Fruit fly (Drosophila melanogaster): Measurements from ENCODE around the gene GAA1.

GAA1 gene

dm6 chrX:5899241-5900145 is 26.3 kb upstream of the GAA1 start:
- TF ChIP-seq Mnt (GFP tag; optimal IDR thresholded peaks at IDR 0.05) (peak; percentile 11), CG14711 (tag; optimal IDR thresholded peaks at IDR 0.05) (peak; percentile 5), CG11617 (GFP tag; optimal IDR thresholded peaks at IDR 0.05) (no peak), Crg-1 (GFP tag; optimal IDR thresholded peaks at IDR 0.05) (no peak), bab1 (GFP tag; optimal IDR thresholded peaks at IDR 0.05) (peak; percentile 20), CG33017 (tag; optimal IDR thresholded peaks at IDR 0.05) (no peak), cnc (optimal IDR thresholded peaks at IDR 0.05) (no peak), tj (GFP tag; optimal IDR thresholded peaks at IDR 0.05) (peak; percentile 75), ovo (GFP tag; optimal IDR thresholded peaks at IDR 0.05) (peak; percentile 25), Clk (GFP tag; optimal IDR thresholded peaks at IDR 0.05) (no peak), CG5204 (GFP tag; optimal IDR thresholded peaks at IDR 0.05) (no peak), toe (GFP tag; optimal IDR thresholded peaks at IDR 0.05) (no peak), cic (GFP tag; optimal IDR thresholded peaks at IDR 0.05) (no peak), CG7045 (GFP tag; optimal IDR thresholded peaks at IDR 0.05) (no peak), CG1620 (GFP tag; optimal IDR thresholded peaks at IDR 0.05) (no peak), CG7101 (tag; optimal IDR thresholded peaks at IDR 0.05) (no peak), pad (GFP tag; optimal IDR thresholded peaks at IDR 0.05) (peak; percentile 62), CG12768 (GFP tag; optimal IDR thresholded peaks at IDR 0.05) (no peak), kay (GFP tag; ENCODE audit: borderline replicate concordance) (peak; percentile 30), Hr96 (GFP tag; optimal IDR thresholded peaks at IDR 0.05) (no peak)

DNA sequence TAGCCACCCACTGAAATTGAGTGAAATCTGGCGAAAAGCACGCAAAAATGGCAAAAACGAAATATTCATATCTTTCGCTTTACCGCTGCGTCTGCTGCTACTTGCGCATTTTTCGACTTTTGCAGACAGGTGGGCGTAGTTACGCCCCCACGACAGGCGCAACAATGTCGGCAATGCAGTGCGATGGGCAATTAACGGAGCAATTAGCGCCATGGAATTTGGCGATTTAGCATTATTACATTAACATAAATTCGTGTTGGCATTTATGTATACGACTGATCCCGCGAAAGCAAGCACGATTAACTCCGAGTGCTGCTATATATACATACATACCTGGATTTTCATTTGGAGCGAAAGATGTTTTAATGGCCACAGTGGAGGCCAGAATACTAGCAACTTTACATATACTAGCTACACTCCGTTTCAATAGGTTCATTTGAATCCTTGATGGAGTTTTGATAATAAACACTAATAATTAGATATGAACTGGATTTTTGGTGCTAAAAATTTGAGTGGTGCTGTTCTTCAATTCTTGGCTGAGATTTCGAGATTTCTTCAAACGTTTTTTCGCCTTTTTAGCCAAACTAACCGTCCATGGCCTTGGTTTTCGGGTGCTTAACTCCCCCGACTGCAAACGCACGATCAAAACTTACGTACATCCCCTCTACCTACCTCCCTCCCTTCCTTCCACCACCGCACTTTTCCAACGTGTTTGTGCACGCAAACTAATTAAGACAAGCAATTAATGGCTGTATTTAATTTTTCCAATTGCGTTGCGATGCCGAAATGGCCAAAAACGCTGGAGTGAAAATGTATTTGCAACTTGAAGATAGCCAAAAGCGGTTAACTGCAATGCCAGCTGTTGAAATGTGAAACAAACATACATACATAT is 23.9 kb upstream of the GAA1 start:
- peak; percentile 17 for TF ChIP-seq CG7101 (tag; optimal IDR thresholded peaks at IDR 0.05)
- TF ChIP-seq CG11617 (GFP tag; optimal IDR thresholded peaks at IDR 0.05) = no peak
- no peak for TF ChIP-seq CG14711 (tag; optimal IDR thresholded peaks at IDR 0.05)
- TF ChIP-seq tj (GFP tag; optimal IDR thresholded peaks at IDR 0.05) = peak; percentile 94
- no peak for TF ChIP-seq CG33017 (tag; optimal IDR thresholded peaks at IDR 0.05)
- TF ChIP-seq CG7045 (GFP tag; optimal IDR thresholded peaks at IDR 0.05) = no peak

DNA sequence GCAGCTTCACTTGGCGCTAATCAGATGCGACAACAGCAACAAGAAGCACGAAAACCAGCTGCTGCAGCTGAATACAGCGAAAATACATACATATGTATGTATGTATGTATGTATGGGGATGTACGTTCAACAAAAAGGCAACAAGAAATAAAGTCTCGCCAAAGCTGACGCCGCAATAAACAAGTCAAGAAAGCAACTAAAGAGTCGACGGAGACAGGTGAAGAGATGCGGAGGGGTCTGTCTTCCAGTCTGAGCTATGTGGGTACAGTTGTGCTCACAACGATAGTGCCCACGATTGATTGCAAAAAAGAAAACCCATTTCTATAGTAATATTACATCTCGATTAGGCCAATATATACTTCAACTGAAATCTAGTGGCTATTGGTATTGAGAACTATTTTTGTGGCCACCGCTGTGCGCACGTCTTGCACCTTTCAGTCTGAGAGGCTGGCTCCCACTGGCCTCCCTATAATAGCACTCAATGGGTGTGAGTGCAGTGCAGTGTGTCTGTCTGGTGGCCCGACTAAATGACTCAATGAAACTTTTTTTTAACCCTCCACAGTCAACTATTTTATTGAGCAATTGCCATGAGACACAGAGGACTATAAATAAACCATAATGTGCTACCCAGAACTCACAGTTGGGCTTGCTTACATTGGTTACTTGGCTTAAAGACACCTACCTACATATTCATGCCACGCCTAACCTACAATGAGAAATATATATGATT is 22.8 kb upstream of the GAA1 start:
- TF ChIP-seq tj (GFP tag; optimal IDR thresholded peaks at IDR 0.05) (peak; percentile 95), CG1620 (GFP tag; optimal IDR thresholded peaks at IDR 0.05) (peak; percentile 75), CG11617 (GFP tag; optimal IDR thresholded peaks at IDR 0.05) (peak; percentile 41), Hr96 (GFP tag; optimal IDR thresholded peaks at IDR 0.05) (peak; percentile 81), Clk (GFP tag; optimal IDR thresholded peaks at IDR 0.05) (peak; percentile 72), Crg-1 (GFP tag; optimal IDR thresholded peaks at IDR 0.05) (peak; percentile 51), Mnt (GFP tag; optimal IDR thresholded peaks at IDR 0.05) (peak; percentile 25), CG7101 (tag; optimal IDR thresholded peaks at IDR 0.05) (peak; percentile 88), kay (GFP tag; ENCODE audit: borderline replicate concordance) (no peak), cnc (optimal IDR thresholded peaks at IDR 0.05) (no peak), CG33017 (tag; optimal IDR thresholded peaks at IDR 0.05) (peak; percentile 80), CG12768 (GFP tag; optimal IDR thresholded peaks at IDR 0.05) (peak; percentile 76), pad (GFP tag; optimal IDR thresholded peaks at IDR 0.05) (peak; percentile 78), ovo (GFP tag; optimal IDR thresholded peaks at IDR 0.05) (peak; percentile 56), cic (GFP tag; optimal IDR thresholded peaks at IDR 0.05) (no peak), CG5204 (GFP tag; optimal IDR thresholded peaks at IDR 0.05) (peak; percentile 66), toe (GFP tag; optimal IDR thresholded peaks at IDR 0.05) (peak; percentile 51), bab1 (GFP tag; optimal IDR thresholded peaks at IDR 0.05) (peak; percentile 92), CG7045 (GFP tag; optimal IDR thresholded peaks at IDR 0.05) (peak; percentile 81), CG14711 (tag; optimal IDR thresholded peaks at IDR 0.05) (peak; percentile 87)

dm6 chrX:5894529-5895487 is 21.7 kb upstream of the GAA1 start:
- no peak for TF ChIP-seq pad (GFP tag; optimal IDR thresholded peaks at IDR 0.05)
- no peak for TF ChIP-seq CG7045 (GFP tag; optimal IDR thresholded peaks at IDR 0.05)
- peak; percentile 21 for TF ChIP-seq bab1 (GFP tag; optimal IDR thresholded peaks at IDR 0.05)

DNA sequence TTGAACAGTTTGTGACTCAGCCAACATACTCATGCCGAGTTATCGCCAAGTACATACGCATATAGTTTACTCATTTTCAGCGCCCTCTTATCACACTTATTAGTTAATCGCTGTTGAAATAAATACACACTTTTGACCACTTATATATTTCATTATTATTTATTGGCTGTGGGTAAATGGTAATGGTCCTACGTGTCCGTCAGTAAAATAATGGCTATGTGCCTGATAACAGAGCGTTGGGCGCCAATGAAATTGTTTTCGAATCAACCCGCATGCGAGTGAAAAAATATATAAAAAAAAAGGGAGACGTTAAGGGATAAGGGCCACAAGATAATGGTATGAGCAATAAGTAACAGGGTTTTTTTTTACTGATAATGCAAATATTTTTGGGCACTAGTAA is 20.0 kb upstream of the GAA1 start:
- no peak for TF ChIP-seq pad (GFP tag; optimal IDR thresholded peaks at IDR 0.05)
- peak; percentile 42 for TF ChIP-seq cic (GFP tag; optimal IDR thresholded peaks at IDR 0.05)
- TF ChIP-seq bab1 (GFP tag; optimal IDR thresholded peaks at IDR 0.05) = no peak
